Worm (Caenorhabditis elegans) whole organism, L4/young adult: Measurements from ENCODE around the gene str-88.

ENCODE experiments used
- W03F9.2 ChIP-seq: fragments of 150-350 bp; optimal IDR thresholded peaks from 2 replicates; lab custom pipeline; 2014; ENCODE audit warnings: missing biosample characterization, missing genetic modification characterization
- dao-5 ChIP-seq: sonication (generic microtip); optimal IDR thresholded peaks from 2 replicates; lab custom pipeline; 2016; ENCODE audit warnings: missing genotype, missing genetic modification characterization, moderate library complexity, missing compliant biosample characterization

- TF ChIP-seq dao-5 (tag; lab: Kevin White, UChicago) (no peak), W03F9.2 (tag; lab: Kevin White, UChicago) (no peak)
These were observed 29.0 kb upstream of the str-88 start, which contains the start of gene srbc-63 for ce11 chrV:15412625-15413024.
